Worm (Caenorhabditis elegans): ENCODE results near the gene lys-10.

Gene lys-10

ce11 chrIV:8300468-8300867 is 32.2 kb upstream of the lys-10 start, which contains the start of gene F35H10.5:
Gene F35H10.5, plus strand, starts transcription at chrIV:8300768.
- TF ChIP-seq nhr-76 (tag; optimal IDR thresholded peaks at IDR 0.05) = no peak
- TF ChIP-seq skn-1 (tag; optimal IDR thresholded peaks at IDR 0.05) = no peak
- no peak for TF ChIP-seq ama-1 (optimal IDR thresholded peaks at IDR 0.05)
- no peak for TF ChIP-seq mml-1 (tag; optimal IDR thresholded peaks at IDR 0.05)
- TF ChIP-seq nhr-12 (tag; optimal IDR thresholded peaks at IDR 0.05) = no peak
- TF ChIP-seq jun-1 (tag; optimal IDR thresholded peaks at IDR 0.05) = no peak
- TF ChIP-seq nhr-67 (tag; optimal IDR thresholded peaks at IDR 0.05) = no peak
- no peak for TF ChIP-seq ztf-11 (tag; optimal IDR thresholded peaks at IDR 0.05)
- TF ChIP-seq egl-5 (tag; optimal IDR thresholded peaks at IDR 0.05) = no peak
- TF ChIP-seq ceh-9 (tag; optimal IDR thresholded peaks at IDR 0.05) = no peak
- no peak for TF ChIP-seq mdl-1 (tag; optimal IDR thresholded peaks at IDR 0.05)
- TF ChIP-seq fkh-2 (tag; optimal IDR thresholded peaks at IDR 0.05) = no peak
- no peak for TF ChIP-seq lin-39 (tag; optimal IDR thresholded peaks at IDR 0.05)
- TF ChIP-seq elt-3 (tag; optimal IDR thresholded peaks at IDR 0.05) = no peak
- no peak for TF ChIP-seq nhr-43 (tag; optimal IDR thresholded peaks at IDR 0.05; ENCODE audit: poor library complexity, severe bottlenecking)
- no peak for TF ChIP-seq nhr-77 (tag; optimal IDR thresholded peaks at IDR 0.05)
- TF ChIP-seq ztf-4 (tag; optimal IDR thresholded peaks at IDR 0.05) = no peak
- no peak for TF ChIP-seq fkh-10 (GFP tag; optimal IDR thresholded peaks at IDR 0.05)
- no peak for TF ChIP-seq lsy-12 (tag; optimal IDR thresholded peaks at IDR 0.05)
- TF ChIP-seq R02D3.7 (tag; optimal IDR thresholded peaks at IDR 0.05) = no peak

DNA sequence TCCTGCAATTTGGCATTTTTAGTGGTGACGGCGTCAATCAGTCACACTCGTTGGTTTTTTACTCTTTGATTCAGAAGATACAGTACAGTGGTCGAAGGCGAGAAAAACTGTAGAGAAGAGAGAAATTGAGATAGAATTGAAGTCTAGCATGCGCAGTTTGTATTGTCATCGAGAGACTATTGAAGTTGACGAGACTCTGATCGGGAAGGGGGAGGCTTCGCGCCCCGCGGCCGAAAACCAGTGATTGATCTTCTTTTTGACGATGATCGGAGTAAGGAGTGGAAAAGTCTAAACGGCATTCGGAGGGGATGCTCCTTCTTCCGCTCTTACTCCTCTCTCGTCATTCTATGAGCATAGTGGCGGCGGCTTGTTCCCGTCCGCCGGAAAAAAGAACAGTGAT is 30.7 kb upstream of the lys-10 start:
- TF ChIP-seq ztf-4 (tag; optimal IDR thresholded peaks at IDR 0.05) = no peak
- TF ChIP-seq unc-62 (GFP tag; optimal IDR thresholded peaks at IDR 0.05) = no peak
- no peak for TF ChIP-seq tbx-2 (tag; optimal IDR thresholded peaks at IDR 0.05)
- no peak for TF ChIP-seq nhr-11 (tag; optimal IDR thresholded peaks at IDR 0.05)
- TF ChIP-seq lin-39 (tag; optimal IDR thresholded peaks at IDR 0.05) = no peak
- peak in 1 of 3 experiments; percentile 9 for TF ChIP-seq elt-3 (tag; optimal IDR thresholded peaks at IDR 0.05)
- TF ChIP-seq ztf-11 (tag; optimal IDR thresholded peaks at IDR 0.05) = no peak
- TF ChIP-seq hmg-11 (tag; optimal IDR thresholded peaks at IDR 0.05) = no peak
- TF ChIP-seq ceh-28 (tag; optimal IDR thresholded peaks at IDR 0.05) = no peak
- peak; percentile 71 for TF ChIP-seq nhr-25 (tag; optimal IDR thresholded peaks at IDR 0.05)
- no peak for TF ChIP-seq nhr-77 (tag; optimal IDR thresholded peaks at IDR 0.05)
- peak; percentile 10 for TF ChIP-seq nhr-43 (tag; optimal IDR thresholded peaks at IDR 0.05; ENCODE audit: poor library complexity, severe bottlenecking)
- TF ChIP-seq zag-1 (tag; optimal IDR thresholded peaks at IDR 0.05) = no peak
- no peak for TF ChIP-seq snpc-4 (tag; optimal IDR thresholded peaks at IDR 0.05)
- no peak for TF ChIP-seq lsy-12 (tag; optimal IDR thresholded peaks at IDR 0.05)
- no peak for TF ChIP-seq ama-1 (optimal IDR thresholded peaks at IDR 0.05)
- TF ChIP-seq daf-12 (tag; optimal IDR thresholded peaks at IDR 0.05) = no peak
- no peak for TF ChIP-seq ceh-9 (tag; optimal IDR thresholded peaks at IDR 0.05)
- TF ChIP-seq nfya-1 (tag; optimal IDR thresholded peaks at IDR 0.05; ENCODE audit: insufficient read depth) = no peak
- TF ChIP-seq elt-1 (tag; optimal IDR thresholded peaks at IDR 0.05) = no peak
- TF ChIP-seq mdl-1 (tag; optimal IDR thresholded peaks at IDR 0.05) = no peak
- TF ChIP-seq egl-5 (tag; optimal IDR thresholded peaks at IDR 0.05) = no peak
- no peak for TF ChIP-seq fos-1 (tag; optimal IDR thresholded peaks at IDR 0.05)
- no peak for TF ChIP-seq sea-2 (GFP tag; optimal IDR thresholded peaks at IDR 0.05)
- TF ChIP-seq pqm-1 (tag; optimal IDR thresholded peaks at IDR 0.05) = no peak
- no peak for TF ChIP-seq nhr-28 (tag; optimal IDR thresholded peaks at IDR 0.05)
- no peak for TF ChIP-seq pha-4 (tag; optimal IDR thresholded peaks at IDR 0.05)
- TF ChIP-seq nhr-12 (tag; optimal IDR thresholded peaks at IDR 0.05) = no peak
- TF ChIP-seq eor-1 (tag; optimal IDR thresholded peaks at IDR 0.05) = no peak
- TF ChIP-seq skn-1 (tag; optimal IDR thresholded peaks at IDR 0.05) = no peak
- no peak for TF ChIP-seq nhr-237 (tag; optimal IDR thresholded peaks at IDR 0.05)
- TF ChIP-seq nhr-23 (tag; optimal IDR thresholded peaks at IDR 0.05) = peak; percentile 16

DNA sequence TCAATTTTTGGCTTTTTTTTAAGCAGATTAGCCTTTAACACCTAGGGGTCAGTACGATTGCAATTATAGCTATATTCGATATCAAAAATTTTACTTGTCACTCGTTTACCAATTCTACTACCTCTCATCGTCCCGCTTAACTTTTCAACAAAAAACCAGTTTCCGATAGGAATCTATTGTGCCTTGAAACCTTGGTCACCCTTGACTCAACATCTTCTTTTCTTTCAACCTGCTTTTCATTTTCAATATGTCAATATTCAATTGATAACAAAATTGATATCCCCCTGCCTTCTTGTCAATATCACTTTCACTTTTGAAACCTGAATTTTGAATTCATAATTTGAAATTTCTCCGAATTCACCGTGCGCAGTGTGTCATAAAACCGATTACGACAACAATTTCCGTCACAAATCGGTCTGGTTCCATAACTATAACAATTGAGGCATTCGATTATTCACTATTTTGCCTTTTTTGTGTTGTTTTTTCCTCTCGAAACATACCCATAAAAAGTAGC is 29.9 kb upstream of the lys-10 start:
- TF ChIP-seq elt-1 (tag; optimal IDR thresholded peaks at IDR 0.05) (peak; percentile 8), nhr-25 (tag; optimal IDR thresholded peaks at IDR 0.05) (peak; percentile 52), tbx-2 (tag; optimal IDR thresholded peaks at IDR 0.05) (no peak)
